Fruit fly (Drosophila melanogaster) whole organism, wandering third instar larva: ENCODE data around the gene CG10462.

ENCODE experiments used
- Abd-B ChIP-seq: fragments of >200 bp; optimal IDR thresholded peaks from 2 replicates; lab custom pipeline; 2017; ENCODE audit warnings: missing biosample characterization, missing genetic modification characterization
- CG32264 ChIP-seq: fragments of 200-800 bp; sonication (Bioruptor generic); optimal IDR thresholded peaks from 2 replicates; lab custom pipeline; 2016; ENCODE audit warnings: missing biosample characterization, missing genetic modification characterization
- CG9705 ChIP-seq: fragments of 200-800 bp; sonication (Bioruptor generic); optimal IDR thresholded peaks from 2 replicates; lab custom pipeline; 2018; ENCODE audit warnings: missing biosample characterization, mild to moderate bottlenecking, missing genetic modification characterization
- CrebA ChIP-seq: fragments of 200-800 bp; sonication (Bioruptor generic); optimal IDR thresholded peaks from 2 replicates; lab custom pipeline; 2016; ENCODE audit warnings: missing biosample characterization, mild to moderate bottlenecking, missing genetic modification characterization, borderline replicate concordance
- Dfd ChIP-seq: fragments of >200 bp; optimal IDR thresholded peaks from 2 replicates; lab custom pipeline; 2017; ENCODE audit warnings: missing biosample characterization, missing genetic modification characterization
- Dif ChIP-seq: fragments of 200-275, 200-300 bp; sonication (Bioruptor generic); optimal IDR thresholded peaks from 2 replicates; lab custom pipeline; 2018; ENCODE audit warnings: missing biosample characterization, missing genetic modification characterization; ENCODE audit not compliant: partially characterized antibody
- GATAd ChIP-seq: sonication (Bioruptor generic); optimal IDR thresholded peaks from 2 replicates; lab custom pipeline; 2016; ENCODE audit warnings: missing biosample characterization, missing genetic modification characterization
- Hnf4 ChIP-seq: fragments of 200-800 bp; sonication (Bioruptor generic); optimal IDR thresholded peaks from 2 replicates; lab custom pipeline; 2016; ENCODE audit warnings: missing biosample characterization, mild to moderate bottlenecking, missing genetic modification characterization
- Hr78 ChIP-seq: fragments of >200 bp; optimal IDR thresholded peaks from 2 replicates; lab custom pipeline; 2017; ENCODE audit warnings: missing biosample characterization, missing genetic modification characterization
- Hr83 ChIP-seq: fragments of 200-300 bp; sonication (Bioruptor generic); optimal IDR thresholded peaks from 2 replicates; lab custom pipeline; 2016; ENCODE audit warnings: missing biosample characterization, mild to moderate bottlenecking, missing genetic modification characterization, moderate library complexity; ENCODE audit not compliant: poor library complexity, severe bottlenecking
- Jra ChIP-seq: sonication (Bioruptor generic); optimal IDR thresholded peaks from 2 replicates; lab custom pipeline; 2016; ENCODE audit warnings: missing biosample characterization, missing genetic modification characterization
- Mio ChIP-seq: sonication (Bioruptor generic); optimal IDR thresholded peaks from 2 replicates; lab custom pipeline; 2016; ENCODE audit warnings: missing biosample characterization, missing genetic modification characterization
- Myc ChIP-seq: fragments of >200 bp; optimal IDR thresholded peaks from 2 replicates; lab custom pipeline; 2017
- N ChIP-seq: fragments of >200 bp; optimal IDR thresholded peaks from 2 replicates; lab custom pipeline; 2018; ENCODE audit warnings: missing biosample characterization, missing external identifiers, missing genetic modification characterization
- OdsH ChIP-seq: fragments of 200-800 bp; sonication (Bioruptor generic); optimal IDR thresholded peaks from 2 replicates; lab custom pipeline; 2016; ENCODE audit warnings: missing biosample characterization, mild to moderate bottlenecking, missing genetic modification characterization
- Rel ChIP-seq, 2 experiments: fragments of 200-800 bp; sonication (Bioruptor generic) in 1 of 2; optimal IDR thresholded peaks; 2 replicates in 1 of 2; 3 replicates in 1 of 2; lab custom pipeline; 2016 to 2019; ENCODE audit warnings: mild to moderate bottlenecking in 2 of 2, missing biosample characterization in 2 of 2, missing genetic modification characterization in 2 of 2, moderate library complexity in 1 of 2
- Sp1 ChIP-seq: fragments of 200-800 bp; sonication (Bioruptor generic); optimal IDR thresholded peaks from 3 replicates; lab custom pipeline; 2019; ENCODE audit warnings: missing biosample characterization, mild to moderate bottlenecking, missing genetic modification characterization, moderate library complexity
- Vsx2 ChIP-seq: fragments of 200-300, 225-300 bp; sonication (Bioruptor generic); optimal IDR thresholded peaks from 2 replicates; lab custom pipeline; 2018; ENCODE audit warnings: missing biosample characterization, missing genetic modification characterization; ENCODE audit not compliant: partially characterized antibody
- br ChIP-seq: fragments of 200-800 bp; sonication (Bioruptor generic); optimal IDR thresholded peaks from 2 replicates; lab custom pipeline; 2016; ENCODE audit warnings: missing biosample characterization, missing genetic modification characterization
- brk ChIP-seq: fragments of 200-800 bp; sonication (Bioruptor generic); optimal IDR thresholded peaks from 2 replicates; lab custom pipeline; 2016; ENCODE audit warnings: missing biosample characterization, mild to moderate bottlenecking, missing genetic modification characterization
- dl ChIP-seq, 2 experiments: fragments of 175-275, 200-275 bp in 1 of 2; fragments of 200-275 bp in 1 of 2; sonication (Bioruptor generic); optimal IDR thresholded peaks; lab custom pipeline; 2018; ENCODE audit warnings: mild to moderate bottlenecking in 2 of 2, missing biosample characterization in 2 of 2, missing genetic modification characterization in 2 of 2, moderate library complexity in 2 of 2; ENCODE audit not compliant: partially characterized antibody in 2 of 2, insufficient read depth in 1 of 2
- dsf ChIP-seq: sonication (Bioruptor generic); optimal IDR thresholded peaks from 2 replicates; lab custom pipeline; 2016; ENCODE audit warnings: missing biosample characterization, missing genetic modification characterization, borderline replicate concordance
- ey ChIP-seq: fragments of 200-800 bp; sonication (Bioruptor generic); optimal IDR thresholded peaks from 2 replicates; lab custom pipeline; 2016; ENCODE audit warnings: missing biosample characterization, missing genetic modification characterization
- foxo ChIP-seq, 2 experiments: fragments of 200-800 bp; sonication (Bioruptor generic); optimal IDR thresholded peaks; 2 replicates in 1 of 2; 3 replicates in 1 of 2; lab custom pipeline; 2016 to 2017; ENCODE audit warnings: missing biosample characterization in 2 of 2, missing genetic modification characterization in 2 of 2
- fru ChIP-seq: fragments of 200-800 bp; sonication (Bioruptor generic); optimal IDR thresholded peaks from 3 replicates; lab custom pipeline; 2016; ENCODE audit warnings: missing biosample characterization, mild to moderate bottlenecking, missing genetic modification characterization
- h ChIP-seq: fragments of 200-800 bp; sonication (Bioruptor generic); optimal IDR thresholded peaks from 3 replicates; lab custom pipeline; 2016; ENCODE audit warnings: missing biosample characterization, mild to moderate bottlenecking, missing genetic modification characterization
- jim ChIP-seq: fragments of 175-275, 200-325 bp; sonication (Bioruptor generic); optimal IDR thresholded peaks from 2 replicates; lab custom pipeline; 2016; ENCODE audit warnings: missing biosample characterization, mild to moderate bottlenecking, missing genetic modification characterization
- lola ChIP-seq: fragments of >200 bp; optimal IDR thresholded peaks from 2 replicates; lab custom pipeline; 2017; ENCODE audit warnings: missing biosample characterization, missing genetic modification characterization
- psq ChIP-seq: fragments of 200-800 bp; sonication (Bioruptor generic); optimal IDR thresholded peaks from 3 replicates; lab custom pipeline; 2017; ENCODE audit warnings: missing biosample characterization, mild to moderate bottlenecking, missing genetic modification characterization, moderate library complexity
- rgr ChIP-seq: fragments of 200-800 bp; sonication (Bioruptor generic); optimal IDR thresholded peaks from 3 replicates; lab custom pipeline; 2016; ENCODE audit warnings: missing biosample characterization, mild to moderate bottlenecking, missing genetic modification characterization
- sage ChIP-seq: fragments of 200-800 bp; sonication (Bioruptor generic); optimal IDR thresholded peaks from 2 replicates; lab custom pipeline; 2016; ENCODE audit warnings: missing biosample characterization, mild to moderate bottlenecking, missing genetic modification characterization
- sv ChIP-seq: fragments of 200-800 bp; sonication (Bioruptor generic); optimal IDR thresholded peaks from 3 replicates; lab custom pipeline; 2016; ENCODE audit warnings: missing biosample characterization, missing genetic modification characterization
- tai ChIP-seq: sonication (Bioruptor generic); optimal IDR thresholded peaks from 2 replicates; lab custom pipeline; 2016; ENCODE audit warnings: missing biosample characterization, missing genetic modification characterization
- usp ChIP-seq: fragments of >200 bp; optimal IDR thresholded peaks from 2 replicates; lab custom pipeline; 2017; ENCODE audit warnings: missing biosample characterization, missing genetic modification characterization
- woc ChIP-seq: sonication (Bioruptor generic); optimal IDR thresholded peaks from 2 replicates; lab custom pipeline; 2016; ENCODE audit warnings: missing biosample characterization, mild to moderate bottlenecking, missing genetic modification characterization

Gene CG10462

dm6 chr2L:19756716-19757115, 20.9 kb upstream of the CG10462 start, which contains the start of gene CG10631:
TSS of gene CG10631 (minus strand) at chr2L:19756904.
- TF ChIP-seq h, result no peak
- TF ChIP-seq Hr83 (GFP tag; lab: Kevin White, UChicago), result peak; percentile 62

DNA sequence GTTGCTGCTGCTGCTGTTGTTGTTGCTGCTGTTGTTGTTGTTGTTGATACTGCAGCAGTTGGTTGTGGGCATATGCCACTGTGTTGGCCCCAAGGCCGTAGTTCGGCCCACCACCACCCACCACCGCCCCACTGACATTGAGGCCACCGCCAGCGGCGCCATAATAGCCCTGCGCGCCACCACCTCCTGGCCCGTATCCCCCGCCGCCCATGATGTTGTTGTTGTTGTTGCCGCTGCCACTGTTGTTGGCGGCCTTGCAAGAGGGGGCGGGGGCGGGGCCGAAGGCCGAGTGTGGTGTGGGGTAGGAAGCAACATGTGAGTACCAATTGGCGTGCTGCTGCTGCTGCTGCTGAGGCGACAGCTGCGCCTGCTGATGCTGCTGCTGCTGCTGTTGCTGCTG, 20.3 kb upstream of the CG10462 start:
- no peak for TF ChIP-seq sv (GFP tag; lab: Kevin White, UChicago)
- TF ChIP-seq CrebA (GFP tag; lab: Kevin White, UChicago), result no peak
- no peak for TF ChIP-seq Dfd (GFP tag; lab: Kevin White, UChicago)
- no peak for TF ChIP-seq Dif (GFP tag; lab: Kevin White, UChicago)
- no peak for TF ChIP-seq dl (GFP tag; optimal IDR thresholded peaks at IDR 0.05; lab: Kevin White, UChicago; ENCODE audit: insufficient read depth in 1 of 2, partially characterized antibody in 2 of 2)
- TF ChIP-seq Hnf4, result no peak

DNA sequence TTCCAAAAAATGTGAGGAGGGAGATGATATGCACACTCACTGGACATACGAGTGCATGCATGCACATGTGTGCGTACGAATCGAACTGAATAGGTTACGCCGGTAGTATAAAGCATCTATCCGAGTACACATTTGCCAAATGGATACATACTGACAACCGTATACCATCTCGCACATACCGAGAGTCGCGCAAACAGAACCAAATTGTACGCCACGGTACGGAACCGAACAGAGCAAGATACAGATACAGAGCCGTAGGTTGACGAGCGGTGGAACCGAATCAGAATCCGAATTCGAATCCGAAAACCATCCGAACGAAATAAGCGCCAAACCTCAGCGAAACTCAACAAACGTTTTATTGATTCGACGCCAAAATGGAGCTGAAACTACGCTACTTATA, 19.2 kb upstream of the CG10462 start:
- TF ChIP-seq Hr78 (GFP tag; lab: Kevin White, UChicago) (no peak), Abd-B (GFP tag; lab: Kevin White, UChicago) (no peak), Rel (GFP tag; optimal IDR thresholded peaks at IDR 0.05; lab: Kevin White, UChicago) (no peak), Rel (tag; optimal IDR thresholded peaks at IDR 0.05; lab: Kevin White, UChicago) (no peak), GATAd (GFP tag; lab: Kevin White, UChicago) (no peak), brk (GFP tag; lab: Kevin White, UChicago) (no peak), CG9705 (GFP tag; lab: Kevin White, UChicago) (no peak), jim (GFP tag; lab: Kevin White, UChicago) (no peak), dsf (GFP tag; lab: Kevin White, UChicago) (no peak), Mio (GFP tag; lab: Kevin White, UChicago) (no peak)
- TF ChIP-seq, all 38 proteins: peak for 0

DNA sequence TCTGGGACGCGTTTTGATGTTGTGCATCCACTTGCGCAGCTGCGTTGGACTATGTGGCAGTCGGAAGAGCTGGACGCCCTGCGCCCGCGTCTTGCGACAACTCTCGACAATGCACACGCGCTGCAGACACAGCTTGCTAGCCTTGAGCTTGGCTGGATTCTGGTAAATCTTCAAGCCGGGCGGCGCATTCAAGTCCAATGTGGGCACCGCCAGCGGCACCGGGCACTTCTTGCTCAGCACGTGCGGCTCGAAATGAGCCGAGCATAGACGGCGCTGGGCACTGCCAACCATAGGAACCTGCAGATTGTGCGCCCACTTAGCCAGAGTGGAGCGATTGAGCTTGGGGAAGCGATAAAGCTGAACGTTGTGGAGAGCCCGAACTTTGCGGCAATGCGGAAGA, 14.8 kb upstream of the CG10462 start:
- no peak for TF ChIP-seq ey (GFP tag; lab: Kevin White, UChicago)
- no peak for TF ChIP-seq Dif (GFP tag; lab: Kevin White, UChicago)
- TF ChIP-seq dsf (GFP tag; lab: Kevin White, UChicago), result no peak
- TF ChIP-seq sv (GFP tag; lab: Kevin White, UChicago), result no peak
- no peak for TF ChIP-seq sage
- no peak for TF ChIP-seq Vsx2 (GFP tag; lab: Kevin White, UChicago)
- no peak for TF ChIP-seq Hnf4
- no peak for TF ChIP-seq OdsH (GFP tag; lab: Kevin White, UChicago)
- TF ChIP-seq h, result no peak
- no peak for TF ChIP-seq foxo (GFP tag; optimal IDR thresholded peaks at IDR 0.05; lab: Kevin White, UChicago)
- TF ChIP-seq CrebA (GFP tag; lab: Kevin White, UChicago), result no peak
- no peak for TF ChIP-seq N (GFP tag; lab: Kevin White, UChicago)
- TF ChIP-seq psq (GFP tag; lab: Kevin White, UChicago), result no peak
- TF ChIP-seq Jra (GFP tag; lab: Kevin White, UChicago), result no peak
- TF ChIP-seq usp (GFP tag; lab: Kevin White, UChicago), result no peak
- TF ChIP-seq GATAd (GFP tag; lab: Kevin White, UChicago), result no peak
- TF ChIP-seq brk (GFP tag; lab: Kevin White, UChicago), result no peak

DNA sequence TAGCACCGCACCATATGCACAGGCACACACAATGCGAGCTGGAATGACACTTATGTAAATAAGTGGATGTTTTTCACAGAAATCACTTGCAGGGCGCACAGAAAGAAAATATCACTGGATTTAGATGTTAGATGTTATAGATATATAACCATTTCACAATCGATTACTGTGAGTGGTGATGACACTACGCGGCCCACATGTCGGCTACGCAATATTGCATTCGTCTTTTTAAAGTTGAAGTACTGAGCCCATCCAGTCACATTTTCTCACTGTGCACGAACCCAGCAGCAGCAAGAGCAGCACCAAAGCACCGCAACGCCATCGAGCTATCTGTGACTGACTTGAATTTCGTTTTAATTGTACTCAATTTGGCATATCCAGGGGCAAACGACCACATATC, 13.3 kb downstream of the CG10462 start:
- TF ChIP-seq rgr (GFP tag; lab: Kevin White, UChicago) (no peak), ey (GFP tag; lab: Kevin White, UChicago) (peak; percentile 3), fru (GFP tag; lab: Kevin White, UChicago) (peak; percentile 9)

- TF ChIP-seq jim (GFP tag; lab: Kevin White, UChicago) (no peak), Hr78 (GFP tag; lab: Kevin White, UChicago) (no peak), tai (GFP tag; lab: Kevin White, UChicago) (no peak), lola (GFP tag; lab: Kevin White, UChicago) (no peak), sage (no peak), Myc (lab: Kevin White, UChicago) (no peak), CrebA (GFP tag; lab: Kevin White, UChicago) (no peak), woc (no peak), br (GFP tag; lab: Kevin White, UChicago) (no peak), CG32264 (GFP tag; lab: Kevin White, UChicago) (no peak), OdsH (GFP tag; lab: Kevin White, UChicago) (no peak), Mio (GFP tag; lab: Kevin White, UChicago) (no peak), Rel (GFP tag; optimal IDR thresholded peaks at IDR 0.05; lab: Kevin White, UChicago) (no peak), Rel (tag; optimal IDR thresholded peaks at IDR 0.05; lab: Kevin White, UChicago) (no peak), Sp1 (no peak), psq (GFP tag; lab: Kevin White, UChicago) (no peak), Vsx2 (GFP tag; lab: Kevin White, UChicago) (no peak), dsf (GFP tag; lab: Kevin White, UChicago) (no peak)
Observed at dm6 chr2L:19700868-19701267, 34.9 kb downstream of the CG10462 start, which contains the start of gene scw. TSS of gene scw (minus strand) at chr2L:19700968.
